Fruit fly (Drosophila melanogaster) whole organism, embryonic: ENCODE data around the gene Pvf2.

ENCODE experiments used
- Ada2b ChIP-seq: fragments of 200-800 bp; sonication (Bioruptor generic); IDR thresholded peaks from 2 replicates; pipeline ENCODE4 v1.3.6; 2022; ENCODE audit warnings: missing biosample characterization, missing genetic modification characterization
- CG10267 ChIP-seq: fragments of 200-800 bp; sonication (Bioruptor generic); optimal IDR thresholded peaks from 2 replicates; lab custom pipeline; 2018; ENCODE audit warnings: missing biosample characterization, mild to moderate bottlenecking, missing genetic modification characterization, moderate library complexity
- CG12155 ChIP-seq: fragments of 200-800 bp; sonication (Bioruptor generic); optimal IDR thresholded peaks from 3 replicates; lab custom pipeline; 2016; ENCODE audit warnings: missing biosample characterization, missing genetic modification characterization
- CG12391 ChIP-seq: fragments of 200-800 bp; sonication (Bioruptor generic); optimal IDR thresholded peaks from 3 replicates; lab custom pipeline; 2018; ENCODE audit warnings: missing biosample characterization, mild to moderate bottlenecking, missing genetic modification characterization, moderate library complexity
- CG1602 ChIP-seq: fragments of 200-800 bp; sonication (Bioruptor generic); optimal IDR thresholded peaks from 3 replicates; lab custom pipeline; 2016; ENCODE audit warnings: missing biosample characterization, missing genetic modification characterization
- CG2889 ChIP-seq: fragments of 200-800 bp; sonication (Bioruptor generic); IDR thresholded peaks from 3 replicates; pipeline ENCODE4 v1.3.6; 2022; ENCODE audit warnings: missing biosample characterization, missing genetic modification characterization
- CG30431 ChIP-seq: fragments of 200-800 bp; sonication (Bioruptor generic); optimal IDR thresholded peaks from 2 replicates; lab custom pipeline; 2017; ENCODE audit warnings: missing biosample characterization, missing genetic modification characterization
- CG31365 ChIP-seq: fragments of 200-800 bp; sonication (Bioruptor generic); optimal IDR thresholded peaks from 2 replicates; lab custom pipeline; 2018; ENCODE audit warnings: missing biosample characterization, mild to moderate bottlenecking, missing genetic modification characterization
- CG3281 ChIP-seq: fragments of 200-800 bp; sonication (Bioruptor generic); optimal IDR thresholded peaks from 3 replicates; lab custom pipeline; 2017; ENCODE audit warnings: missing biosample characterization, mild to moderate bottlenecking, missing genetic modification characterization
- CG34376 ChIP-seq: fragments of 200-800 bp; sonication (Bioruptor generic); optimal IDR thresholded peaks from 2 replicates; lab custom pipeline; 2018; ENCODE audit warnings: missing biosample characterization, mild to moderate bottlenecking, missing genetic modification characterization
- CG4424 ChIP-seq: fragments of 200-800 bp; sonication (Bioruptor generic); optimal IDR thresholded peaks from 3 replicates; lab custom pipeline; 2016; ENCODE audit warnings: missing biosample characterization, missing genetic modification characterization
- CG6272 ChIP-seq: fragments of 200-800 bp; sonication (Bioruptor generic); IDR thresholded peaks from 2 replicates; pipeline ENCODE4 v1.3.6; 2022; ENCODE audit warnings: missing biosample characterization, missing genetic modification characterization
- CG6854 ChIP-seq: fragments of 200-800 bp; sonication (Bioruptor generic); optimal IDR thresholded peaks from 3 replicates; lab custom pipeline; 2017; ENCODE audit warnings: missing biosample characterization, mild to moderate bottlenecking, missing genetic modification characterization
- CG7987 ChIP-seq: fragments of 200-800 bp; sonication (Bioruptor generic); optimal IDR thresholded peaks from 2 replicates; lab custom pipeline; 2018; ENCODE audit warnings: missing biosample characterization, mild to moderate bottlenecking, missing genetic modification characterization, moderate library complexity
- CG8388 ChIP-seq: fragments of 200-800 bp; sonication (Bioruptor generic); optimal IDR thresholded peaks from 2 replicates; lab custom pipeline; 2019; ENCODE audit warnings: missing biosample characterization, mild to moderate bottlenecking, missing genetic modification characterization, moderate library complexity
- CG9797 ChIP-seq: fragments of 200-800 bp; sonication (Bioruptor generic); optimal IDR thresholded peaks from 3 replicates; lab custom pipeline; 2018; ENCODE audit warnings: missing biosample characterization, mild to moderate bottlenecking, missing genetic modification characterization
- D ChIP-seq, 2 experiments: fragments of 200-800 bp in 1 of 2; fragments of >200 bp in 1 of 2; sonication (Bioruptor generic) in 1 of 2; optimal IDR thresholded peaks; 2 replicates in 1 of 2; 3 replicates in 1 of 2; lab custom pipeline; 2017; ENCODE audit warnings: mild to moderate bottlenecking in 1 of 2, missing biosample characterization in 1 of 2, missing genetic modification characterization in 1 of 2, missing genetic modification reagents in 1 of 2
- D19A ChIP-seq: fragments of 200-800 bp; optimal IDR thresholded peaks from 3 replicates; lab custom pipeline; 2019; ENCODE audit warnings: missing biosample characterization, mild to moderate bottlenecking, missing genetic modification characterization, moderate library complexity
- Dek ChIP-seq: fragments of 200-800 bp; sonication (Bioruptor generic); optimal IDR thresholded peaks from 3 replicates; lab custom pipeline; 2019; ENCODE audit warnings: missing biosample characterization, mild to moderate bottlenecking, missing genetic modification characterization, moderate library complexity
- Gsc ChIP-seq: fragments of 200-800 bp; sonication (Bioruptor generic); IDR thresholded peaks from 2 replicates; pipeline ENCODE4 v1.3.6; 2022; ENCODE audit warnings: missing biosample characterization, missing genetic modification characterization
- HHEX ChIP-seq: fragments of 200-800 bp; sonication (Bioruptor generic); optimal IDR thresholded peaks from 3 replicates; lab custom pipeline; 2017; ENCODE audit warnings: missing biosample characterization, mild to moderate bottlenecking, missing genetic modification characterization, missing genetic modification reagents
- HmgZ ChIP-seq: fragments of 200-800 bp; sonication (Bioruptor generic); optimal IDR thresholded peaks from 2 replicates; lab custom pipeline; 2018; ENCODE audit warnings: missing biosample characterization, mild to moderate bottlenecking, missing genetic modification characterization
- Hr3 ChIP-seq: fragments of 200-800 bp; sonication (Bioruptor generic); optimal IDR thresholded peaks from 3 replicates; lab custom pipeline; 2016; ENCODE audit warnings: missing biosample characterization, missing genetic modification characterization
- Max ChIP-seq: fragments of 200-800 bp; sonication (Bioruptor generic); optimal IDR thresholded peaks from 2 replicates; lab custom pipeline; 2016; ENCODE audit warnings: missing biosample characterization, mild to moderate bottlenecking, missing genetic modification characterization
- Neu2 ChIP-seq: fragments of 200-800 bp; sonication (Bioruptor generic); optimal IDR thresholded peaks from 3 replicates; lab custom pipeline; 2016; ENCODE audit warnings: missing biosample characterization, missing genetic modification characterization, borderline replicate concordance
- Pdp1 ChIP-seq, 2 experiments: fragments of 200-800 bp; sonication (Bioruptor generic); optimal IDR thresholded peaks; 3 replicates each; lab custom pipeline; 2016; ENCODE audit warnings: missing biosample characterization in 2 of 2, missing genetic modification characterization in 2 of 2, mild to moderate bottlenecking in 1 of 2, moderate library complexity in 1 of 2
- Trl ChIP-seq, 3 experiments: fragments of >200 bp in 2 of 3; fragments of 200-800 bp in 1 of 3; sonication (Bioruptor generic) in 1 of 3; optimal IDR thresholded peaks; 2 replicates in 1 of 3; 3 replicates in 2 of 3; lab custom pipeline; 2016 to 2017; ENCODE audit warnings: missing biosample characterization in 1 of 3, missing genetic modification characterization in 1 of 3
- Vsx1 ChIP-seq: fragments of 200-800 bp; sonication (Bioruptor generic); optimal IDR thresholded peaks from 2 replicates; lab custom pipeline; 2017; ENCODE audit warnings: missing biosample characterization, mild to moderate bottlenecking, missing genetic modification characterization, missing genetic modification reagents
- abd-A ChIP-seq: fragments of 200-800 bp; sonication (Bioruptor generic); optimal IDR thresholded peaks from 3 replicates; lab custom pipeline; 2019; ENCODE audit warnings: missing biosample characterization, mild to moderate bottlenecking, missing genetic modification characterization, moderate library complexity
- amos ChIP-seq: fragments of 200-800 bp; sonication (Bioruptor generic); IDR thresholded peaks from 2 replicates; pipeline ENCODE4 v1.3.6; 2022; ENCODE audit warnings: missing biosample characterization, missing genetic modification characterization; ENCODE audit not compliant: partially characterized antibody
- dan ChIP-seq: fragments of 200-800 bp; sonication (Bioruptor generic); IDR thresholded peaks from 2 replicates; pipeline ENCODE4 v1.3.6; 2022; ENCODE audit warnings: missing biosample characterization, missing genetic modification characterization
- dpn ChIP-seq, 2 experiments: fragments of 200-800 bp; sonication (Bioruptor generic); optimal IDR thresholded peaks; 3 replicates each; lab custom pipeline; 2016; ENCODE audit warnings: missing biosample characterization in 2 of 2, missing genetic modification characterization in 2 of 2
- eve ChIP-seq, 2 experiments: fragments of >200 bp; optimal IDR thresholded peaks; 2 replicates each; lab custom pipeline; 2017; ENCODE audit warnings: missing biosample characterization in 2 of 2, missing genetic modification characterization in 2 of 2
- fru ChIP-seq: fragments of >200 bp; optimal IDR thresholded peaks from 2 replicates; lab custom pipeline; 2017
- fu2 ChIP-seq: fragments of 200-800 bp; sonication (Bioruptor generic); optimal IDR thresholded peaks from 2 replicates; lab custom pipeline; 2016; ENCODE audit warnings: missing biosample characterization, missing genetic modification characterization
- gfzf ChIP-seq: fragments of 200-800 bp; sonication (Bioruptor generic); optimal IDR thresholded peaks from 2 replicates; lab custom pipeline; 2016; ENCODE audit warnings: missing biosample characterization, mild to moderate bottlenecking, missing genetic modification characterization, moderate library complexity
- hbn ChIP-seq: fragments of 200-800 bp; sonication (Bioruptor generic); IDR thresholded peaks from 2 replicates; pipeline ENCODE4 v1.3.6; 2022; ENCODE audit warnings: missing biosample characterization, missing genetic modification characterization; ENCODE audit not compliant: partially characterized antibody
- nerfin-2 ChIP-seq: fragments of 200-800 bp; sonication (Bioruptor generic); IDR thresholded peaks from 2 replicates; pipeline ENCODE4 v1.3.6; 2022; ENCODE audit warnings: missing biosample characterization, missing genetic modification characterization; ENCODE audit not compliant: partially characterized antibody
- nom ChIP-seq: fragments of 200-800 bp; sonication (Bioruptor generic); optimal IDR thresholded peaks from 2 replicates; lab custom pipeline; 2017; ENCODE audit warnings: missing biosample characterization, missing genetic modification characterization, mild to moderate bottlenecking, moderate library complexity, missing genetic modification reagents
- salm ChIP-seq: fragments of 200-800 bp; sonication (Bioruptor generic); optimal IDR thresholded peaks from 2 replicates; lab custom pipeline; 2018; ENCODE audit warnings: missing biosample characterization, mild to moderate bottlenecking, missing genetic modification characterization
- slp2 ChIP-seq: fragments of 200-800 bp; sonication (Bioruptor generic); optimal IDR thresholded peaks from 2 replicates; lab custom pipeline; 2016; ENCODE audit warnings: missing biosample characterization, missing genetic modification characterization
- sqz ChIP-seq: fragments of 200-800 bp; sonication (Bioruptor generic); optimal IDR thresholded peaks from 3 replicates; lab custom pipeline; 2018; ENCODE audit warnings: missing biosample characterization, mild to moderate bottlenecking, missing genetic modification characterization
- ssp ChIP-seq: fragments of 200-800 bp; sonication (Bioruptor generic); IDR thresholded peaks from 2 replicates; pipeline ENCODE4 v1.3.6; 2022; ENCODE audit warnings: missing biosample characterization, missing genetic modification characterization
- stwl ChIP-seq: fragments of 200-800 bp; sonication (Bioruptor generic); optimal IDR thresholded peaks from 3 replicates; lab custom pipeline; 2018; ENCODE audit warnings: missing biosample characterization, mild to moderate bottlenecking, missing genetic modification characterization, moderate library complexity
- tap ChIP-seq: fragments of 200-800 bp; optimal IDR thresholded peaks from 3 replicates; lab custom pipeline; 2019; ENCODE audit warnings: missing biosample characterization, mild to moderate bottlenecking, missing genetic modification characterization, moderate library complexity
- ttk ChIP-seq: fragments of 200-800 bp; sonication (Bioruptor generic); IDR thresholded peaks from 2 replicates; pipeline ENCODE4 v2.1.2; 2022; ENCODE audit warnings: missing biosample characterization, missing genetic modification characterization
- z ChIP-seq: fragments of 200-800 bp; sonication (Bioruptor generic); IDR thresholded peaks from 3 replicates; pipeline ENCODE4 v1.3.6; 2022; ENCODE audit warnings: missing biosample characterization, missing genetic modification characterization
- zen2 ChIP-seq: fragments of 200-800 bp; sonication (Bioruptor generic); IDR thresholded peaks from 3 replicates; pipeline ENCODE4 v1.3.6; 2022; ENCODE audit warnings: missing biosample characterization, missing genetic modification characterization; ENCODE audit not compliant: partially characterized antibody

The Pvf2 gene

DNA sequence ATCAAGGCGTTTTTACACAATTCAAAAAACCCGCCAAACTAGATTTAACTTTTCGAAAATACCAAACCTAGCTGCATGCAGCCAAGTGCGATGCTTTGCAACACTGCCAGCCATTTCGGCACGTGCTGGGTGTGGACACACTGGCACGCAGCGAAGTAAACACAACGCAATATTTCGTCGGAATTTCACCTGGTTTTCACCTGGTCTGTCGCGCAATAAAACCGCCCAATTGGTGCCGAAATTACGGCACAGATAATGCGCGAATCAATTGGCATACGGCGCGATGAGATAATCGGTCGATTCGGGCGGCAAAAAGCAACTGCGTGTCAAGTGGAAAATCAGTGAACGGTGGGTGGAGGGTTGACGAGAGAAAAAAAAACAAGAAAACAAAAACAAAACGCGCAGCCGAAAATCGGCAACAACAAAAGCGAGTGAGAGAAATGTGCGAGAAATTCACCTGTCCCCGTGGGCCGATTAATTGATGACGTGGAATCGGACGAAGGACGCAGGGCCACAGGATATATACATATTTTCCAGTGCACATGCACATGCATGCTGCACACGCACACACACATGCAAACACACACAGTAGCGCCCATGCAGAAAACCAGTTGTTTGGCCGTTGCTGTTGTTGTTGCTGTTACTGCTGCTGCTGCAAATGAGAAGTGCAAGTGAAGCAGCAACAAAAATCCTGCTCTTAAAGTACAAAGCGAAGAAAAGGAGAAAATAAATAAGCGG, 28.1 kb downstream of the Pvf2 start, which contains the start of gene Mnn1 (continued):
- no peak for TF ChIP-seq CG8388 (GFP tag; lab: Kevin White, UChicago)
- TF ChIP-seq CG12391 (tag; lab: Kevin White, UChicago): peak; percentile 21
- TF ChIP-seq CG30431 (GFP tag; lab: Kevin White, UChicago): no peak
- TF ChIP-seq Dek (tag; lab: Kevin White, UChicago): peak; percentile 31
- TF ChIP-seq hbn (GFP tag; lab: Robert Waterston, UW): no peak
- no peak for TF ChIP-seq CG31365 (tag; lab: Kevin White, UChicago)
- TF ChIP-seq zen2: no peak
- no peak for TF ChIP-seq CG1602 (GFP tag; lab: Kevin White, UChicago)
- no peak for TF ChIP-seq HHEX (GFP tag; lab: Kevin White, UChicago)
- TF ChIP-seq dpn (GFP tag; optimal IDR thresholded peaks at IDR 0.05; lab: Kevin White, UChicago): peak; percentile 55 to 66
- TF ChIP-seq CG6272: no peak
- peak; percentile 65 for TF ChIP-seq CG34376 (GFP tag; lab: Kevin White, UChicago)
- TF ChIP-seq Max (GFP tag; lab: Kevin White, UChicago): peak; percentile 93
- TF ChIP-seq CG4424 (GFP tag; lab: Kevin White, UChicago): no peak
- peak; percentile 92 for TF ChIP-seq CG9797 (GFP tag; lab: Kevin White, UChicago)
- no peak for TF ChIP-seq ssp (GFP tag; lab: Robert Waterston, UW)
- TF ChIP-seq sqz (GFP tag; lab: Kevin White, UChicago): peak; percentile 93
- TF ChIP-seq dan (GFP tag; lab: Robert Waterston, UW): no peak
- TF ChIP-seq Ada2b (GFP tag; lab: Robert Waterston, UW): no peak
- TF ChIP-seq CG10267 (tag; lab: Kevin White, UChicago): peak; percentile 98
- no peak for TF ChIP-seq slp2 (GFP tag; lab: Kevin White, UChicago)
- TF ChIP-seq fru (lab: Kevin White, UChicago): no peak
- TF ChIP-seq Neu2: no peak
- TF ChIP-seq z (GFP tag; lab: Robert Waterston, UW): no peak
- TF ChIP-seq nom: no peak
- TF ChIP-seq eve (GFP tag; optimal IDR thresholded peaks at IDR 0.05; lab: Kevin White, UChicago): no peak
- peak; percentile 79 for TF ChIP-seq CG7987 (GFP tag; lab: Kevin White, UChicago)
- TF ChIP-seq Gsc (GFP tag; lab: Robert Waterston, UW): no peak
- no peak for TF ChIP-seq Hr3
- TF ChIP-seq nerfin-2 (GFP tag; lab: Robert Waterston, UW): no peak
- TF ChIP-seq D19A (tag; lab: Kevin White, UChicago): no peak
- TF ChIP-seq Vsx1: no peak
- no peak for TF ChIP-seq CG6854 (GFP tag; lab: Kevin White, UChicago)
- no peak; the same call in 1 of the 2 replicates for TF ChIP-seq amos
- TF ChIP-seq Pdp1 (GFP tag; optimal IDR thresholded peaks at IDR 0.05; lab: Kevin White, UChicago): peak in 1 of 2 experiments; percentile 83
- TF ChIP-seq HmgZ (tag; lab: Kevin White, UChicago): peak; percentile 89
- no peak for TF ChIP-seq tap (tag; lab: Kevin White, UChicago)
- peak; percentile 32 for TF ChIP-seq CG3281 (GFP tag; lab: Kevin White, UChicago)
- TF ChIP-seq gfzf: peak; percentile 84
- peak; percentile 36 for TF ChIP-seq CG12155 (GFP tag; lab: Kevin White, UChicago)
- peak; percentile 80 for TF ChIP-seq stwl (tag; lab: Kevin White, UChicago)
- TF ChIP-seq Trl (optimal IDR thresholded peaks at IDR 0.05; lab: Kevin White, UChicago): no peak
- TF ChIP-seq Trl (GFP tag; optimal IDR thresholded peaks at IDR 0.05; lab: Kevin White, UChicago): peak; percentile 40
- TF ChIP-seq CG2889 (GFP tag; lab: Robert Waterston, UW): no peak
- no peak for TF ChIP-seq salm (tag; lab: Kevin White, UChicago)
- no peak for TF ChIP-seq fu2 (GFP tag; lab: Kevin White, UChicago)
- no peak for TF ChIP-seq ttk (GFP tag; lab: Robert Waterston, UW)
- TF ChIP-seq abd-A (tag; lab: Kevin White, UChicago): no peak
- peak; percentile 86 for TF ChIP-seq D (optimal IDR thresholded peaks at IDR 0.05; lab: Kevin White, UChicago)
- TF ChIP-seq D (GFP tag; optimal IDR thresholded peaks at IDR 0.05; lab: Kevin White, UChicago): no peak
